Fruit fly (Drosophila melanogaster): ENCODE data around the gene vls.

DNA sequence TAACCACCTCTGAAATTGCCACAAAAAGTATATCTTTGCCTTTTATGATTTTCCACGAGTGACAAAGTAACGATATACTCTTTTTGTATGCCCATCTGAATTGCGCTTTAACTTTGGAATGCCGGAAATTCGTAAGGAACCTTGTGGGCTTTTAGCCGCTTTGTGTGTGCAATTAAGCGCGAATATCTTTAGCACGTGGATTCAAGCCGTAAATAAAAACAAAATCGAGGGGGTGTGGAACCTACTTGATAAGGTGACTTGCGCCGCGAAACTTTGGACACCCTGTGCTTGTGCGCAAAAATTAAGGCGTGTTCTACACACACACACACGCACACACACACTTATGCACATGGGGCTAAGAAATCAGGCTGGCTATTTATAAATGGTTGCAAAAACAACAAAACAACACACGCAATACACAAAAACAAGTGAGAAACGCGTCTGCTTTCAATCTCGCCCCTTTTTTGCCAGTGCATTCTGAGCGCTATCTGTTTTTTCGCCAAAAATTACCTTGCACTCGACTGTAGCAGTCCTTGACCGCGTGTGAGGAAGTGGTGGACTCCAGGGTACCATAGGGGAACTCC lies 18.7 kb upstream of the vls start:
- TF ChIP-seq sob (GFP tag; IDR thresholded peaks at IDR 0.05) (no peak), CG10209 (GFP tag; optimal IDR thresholded peaks at IDR 0.05) (no peak), cas (GFP tag; IDR thresholded peaks at IDR 0.05) (no peak), nau (GFP tag; optimal IDR thresholded peaks at IDR 0.05) (no peak), amos (GFP tag; IDR thresholded peaks at IDR 0.05; ENCODE audit: partially characterized antibody) (no peak), Sox100B (GFP tag; optimal IDR thresholded peaks at IDR 0.05) (no peak), ci (GFP tag; IDR thresholded peaks at IDR 0.05) (no peak), slp2 (GFP tag; optimal IDR thresholded peaks at IDR 0.05) (no peak), BEAF-32 (GFP tag; optimal IDR thresholded peaks at IDR 0.05) (no peak), CG9609 (GFP tag; optimal IDR thresholded peaks at IDR 0.05) (no peak), bcd (GFP tag; optimal IDR thresholded peaks at IDR 0.05) (no peak), wek (GFP tag; optimal IDR thresholded peaks at IDR 0.05) (no peak), CG17385 (GFP tag; optimal IDR thresholded peaks at IDR 0.05) (no peak)

Measured in whole organism, embryonic.